Fruit fly (Drosophila melanogaster) whole organism, wandering third instar larva: ENCODE results near the gene CG18528.

ENCODE experiments used
- Abd-B ChIP-seq: fragments of >200 bp; optimal IDR thresholded peaks from 2 replicates; lab custom pipeline; 2017; ENCODE audit warnings: missing biosample characterization, missing genetic modification characterization
- Dfd ChIP-seq: fragments of >200 bp; optimal IDR thresholded peaks from 2 replicates; lab custom pipeline; 2017; ENCODE audit warnings: missing biosample characterization, missing genetic modification characterization
- HLH106 ChIP-seq: fragments of 200-800 bp; optimal IDR thresholded peaks from 3 replicates; lab custom pipeline; 2019; ENCODE audit warnings: missing biosample characterization, mild to moderate bottlenecking, missing genetic modification characterization, moderate library complexity
- Hr78 ChIP-seq: fragments of >200 bp; optimal IDR thresholded peaks from 2 replicates; lab custom pipeline; 2017; ENCODE audit warnings: missing biosample characterization, missing genetic modification characterization
- jim ChIP-seq: fragments of 175-275, 200-325 bp; sonication (Bioruptor generic); optimal IDR thresholded peaks from 2 replicates; lab custom pipeline; 2016; ENCODE audit warnings: missing biosample characterization, mild to moderate bottlenecking, missing genetic modification characterization
- pan ChIP-seq: fragments of >200 bp; optimal IDR thresholded peaks from 2 replicates; lab custom pipeline; 2017
- psq ChIP-seq: fragments of 200-800 bp; sonication (Bioruptor generic); optimal IDR thresholded peaks from 3 replicates; lab custom pipeline; 2017; ENCODE audit warnings: missing biosample characterization, mild to moderate bottlenecking, missing genetic modification characterization, moderate library complexity
- rgr ChIP-seq: fragments of 200-800 bp; sonication (Bioruptor generic); optimal IDR thresholded peaks from 3 replicates; lab custom pipeline; 2016; ENCODE audit warnings: missing biosample characterization, mild to moderate bottlenecking, missing genetic modification characterization
- usp ChIP-seq: fragments of >200 bp; optimal IDR thresholded peaks from 2 replicates; lab custom pipeline; 2017; ENCODE audit warnings: missing biosample characterization, missing genetic modification characterization

DNA sequence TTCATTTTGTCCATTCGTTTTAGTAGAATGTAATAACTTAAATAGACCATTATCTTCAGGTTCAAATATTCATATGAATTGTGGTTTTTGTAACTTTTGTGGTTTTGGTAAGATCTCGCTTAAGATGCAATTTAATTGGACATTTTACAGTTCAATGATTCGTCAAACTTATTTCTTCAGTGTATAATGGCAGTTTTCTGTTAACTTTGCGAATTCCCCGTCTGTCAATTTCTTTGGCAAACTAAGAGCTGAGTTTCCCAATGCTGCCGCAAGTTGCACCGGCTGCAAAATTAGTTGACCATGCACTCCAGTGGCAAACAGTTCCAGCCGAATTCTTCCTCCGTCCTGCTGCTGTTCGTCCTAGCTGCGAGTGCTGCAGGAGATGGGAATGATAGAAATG, 16.6 kb upstream of the CG18528 start, which contains the start of gene CG33342:
- TF ChIP-seq psq (no peak), HLH106 (no peak), rgr (GFP tag; lab: Kevin White, UChicago) (no peak), pan (lab: Kevin White, UChicago) (no peak), Dfd (no peak), usp (GFP tag; lab: Kevin White, UChicago) (no peak), Abd-B (no peak), Hr78 (GFP tag; lab: Kevin White, UChicago) (no peak), jim (GFP tag; lab: Kevin White, UChicago) (no peak)
